Worm (Caenorhabditis elegans) whole organism, L2 larva: ENCODE measurements around the gene C05E11.6.

ENCODE experiments used
- R02D3.7 ChIP-seq: fragments of 150-350 bp; optimal IDR thresholded peaks from 2 replicates; lab custom pipeline; 2014; ENCODE audit warnings: missing biosample characterization, missing genetic modification characterization
- ZK546.5 ChIP-seq: sonication (generic microtip); optimal IDR thresholded peaks from 2 replicates; lab custom pipeline; 2017; ENCODE audit warnings: missing biosample characterization, missing genetic modification characterization
- ceh-82 ChIP-seq: fragments of 150-350 bp; optimal IDR thresholded peaks from 2 replicates; lab custom pipeline; 2014; ENCODE audit warnings: missing biosample characterization, missing genetic modification characterization
- egl-27 ChIP-seq: sonication (generic microtip); optimal IDR thresholded peaks from 3 replicates; lab custom pipeline; 2017; ENCODE audit warnings: missing biosample characterization, missing genetic modification reagents, missing genetic modification characterization
- elt-1 ChIP-seq: fragments of 150-350 bp; optimal IDR thresholded peaks from 2 replicates; lab custom pipeline; 2014; ENCODE audit warnings: missing biosample characterization, missing genetic modification characterization
- mdl-1 ChIP-seq, 2 experiments: fragments of 150-350 bp in 1 of 2; sonication (generic microtip) in 1 of 2; optimal IDR thresholded peaks; 2 replicates each; lab custom pipeline; 2017; ENCODE audit warnings: missing biosample characterization in 2 of 2, missing genetic modification characterization in 2 of 2
- nhr-10 ChIP-seq: sonication (generic microtip); optimal IDR thresholded peaks from 2 replicates; lab custom pipeline; 2017; ENCODE audit warnings: missing biosample characterization, missing genetic modification characterization
- snpc-4 ChIP-seq: fragments of 150-350 bp; optimal IDR thresholded peaks from 2 replicates; lab custom pipeline; 2014; ENCODE audit warnings: missing biosample characterization, missing genetic modification characterization
- zag-1 ChIP-seq: fragments of 150-350 bp; optimal IDR thresholded peaks from 2 replicates; lab custom pipeline; 2014; ENCODE audit warnings: missing biosample characterization, missing genetic modification characterization
- ztf-11 ChIP-seq: sonication (generic microtip); optimal IDR thresholded peaks from 2 replicates; lab custom pipeline; 2017; ENCODE audit warnings: missing biosample characterization, missing genetic modification characterization

DNA sequence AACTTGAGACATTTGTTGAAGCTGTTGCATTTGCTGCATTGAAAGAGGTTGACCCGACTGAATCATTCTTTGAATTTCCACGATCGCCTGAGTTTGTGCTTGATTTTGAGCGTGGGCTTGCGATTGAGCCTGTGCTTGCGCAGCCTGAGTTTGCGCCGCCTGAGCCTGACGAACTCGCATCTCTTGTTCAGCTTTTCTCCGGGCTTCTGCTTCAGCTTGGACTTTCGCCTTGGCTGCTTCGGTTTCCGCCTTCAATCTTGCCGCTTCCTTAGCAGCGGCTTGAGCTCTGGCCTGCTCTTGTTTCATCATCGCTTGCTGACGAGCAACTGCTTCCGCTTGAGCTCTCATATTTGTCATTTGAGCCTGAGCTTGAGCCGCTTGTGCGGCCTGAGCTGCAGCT lies 35.5 kb downstream of the C05E11.6 start:
- TF ChIP-seq elt-1 (tag; lab: Kevin White, UChicago) = no peak
- TF ChIP-seq nhr-10 (tag; lab: Kevin White, UChicago) = no peak
- no peak for TF ChIP-seq ZK546.5
- no peak for TF ChIP-seq egl-27 (tag; lab: Kevin White, UChicago)
- no peak for TF ChIP-seq R02D3.7 (tag; lab: Kevin White, UChicago)
- no peak for TF ChIP-seq mdl-1 (tag; optimal IDR thresholded peaks at IDR 0.05; lab: Kevin White, UChicago)
- TF ChIP-seq zag-1 (tag; lab: Kevin White, UChicago) = no peak
- no peak for TF ChIP-seq ceh-82 (tag; lab: Kevin White, UChicago)
- TF ChIP-seq snpc-4 (tag; lab: Kevin White, UChicago) = no peak
- no peak for TF ChIP-seq ztf-11 (tag; lab: Kevin White, UChicago)
